Worm (Caenorhabditis elegans) whole organism, mixed stage, embryonic: ENCODE measurements around the gene Y17G7B.18.
A peak's percentile ranks its signal among the peaks of the same experiment; 100 is the strongest.

Source experiments
- M03D4.4 ChIP-seq: sonication (generic microtip); optimal IDR thresholded peaks from 2 replicates; lab custom pipeline; 2017; ENCODE audit warnings: mild to moderate bottlenecking, missing genetic modification characterization, missing compliant biosample characterization
- bed-3 ChIP-seq: fragments of 200-800 bp; sonication (Bioruptor generic); optimal IDR thresholded peaks from 3 replicates; lab custom pipeline; 2018; ENCODE audit warnings: mild to moderate bottlenecking, missing genetic modification characterization, moderate library complexity, missing compliant biosample characterization
- blmp-1 ChIP-seq: fragments of 150-350 bp; optimal IDR thresholded peaks from 2 replicates; lab custom pipeline; 2014; ENCODE audit warnings: missing biosample characterization, missing genetic modification characterization
- ceh-39 ChIP-seq: fragments of 150-350 bp; optimal IDR thresholded peaks from 2 replicates; lab custom pipeline; 2014; ENCODE audit warnings: missing biosample characterization, missing genetic modification characterization
- ceh-43 ChIP-seq: fragments of 200-800 bp; sonication (Bioruptor generic); optimal IDR thresholded peaks from 2 replicates; lab custom pipeline; 2018; ENCODE audit warnings: mild to moderate bottlenecking, missing genetic modification characterization, moderate library complexity, missing compliant biosample characterization
- ces-1 ChIP-seq: fragments of 150-350 bp; optimal IDR thresholded peaks from 2 replicates; lab custom pipeline; 2014; ENCODE audit warnings: missing biosample characterization, missing genetic modification reagents, missing genetic modification characterization
- cnd-1 ChIP-seq: fragments of 200-800 bp; sonication (Bioruptor generic); optimal IDR thresholded peaks from 2 replicates; lab custom pipeline; 2018; ENCODE audit warnings: mild to moderate bottlenecking, missing genetic modification characterization, missing compliant biosample characterization
- drap-1 ChIP-seq: fragments of 200-800 bp; sonication (Bioruptor generic); optimal IDR thresholded peaks from 3 replicates; lab custom pipeline; 2018; ENCODE audit warnings: mild to moderate bottlenecking, missing genetic modification characterization, missing compliant biosample characterization
- elt-1 ChIP-seq: sonication (generic microtip); optimal IDR thresholded peaks from 2 replicates; lab custom pipeline; 2017; ENCODE audit warnings: missing genetic modification characterization, mild to moderate bottlenecking, missing compliant biosample characterization, antibody characterized with exemption, moderate library complexity, borderline replicate concordance; ENCODE audit not compliant: insufficient read depth
- flh-1 ChIP-seq: fragments of 200-800 bp; sonication (Bioruptor generic); optimal IDR thresholded peaks from 2 replicates; lab custom pipeline; 2018; ENCODE audit warnings: mild to moderate bottlenecking, missing genetic modification characterization, moderate library complexity, missing compliant biosample characterization
- ham-2 ChIP-seq: fragments of 200-800 bp; sonication (Bioruptor generic); optimal IDR thresholded peaks from 2 replicates; lab custom pipeline; 2018; ENCODE audit warnings: mild to moderate bottlenecking, missing genetic modification characterization, missing compliant biosample characterization
- hlh-1 ChIP-seq: fragments of 150-350 bp; optimal IDR thresholded peaks from 2 replicates; lab custom pipeline; 2014; ENCODE audit warnings: missing biosample characterization, missing genetic modification reagents, missing genetic modification characterization
- lin-13 ChIP-seq: fragments of 150-350 bp; optimal IDR thresholded peaks from 2 replicates; lab custom pipeline; 2014; ENCODE audit warnings: missing biosample characterization, missing genetic modification characterization
- lin-32 ChIP-seq: fragments of 200-800 bp; sonication (Bioruptor generic); optimal IDR thresholded peaks from 2 replicates; lab custom pipeline; 2018; ENCODE audit warnings: mild to moderate bottlenecking, missing genetic modification characterization, missing compliant biosample characterization
- lsy-2 ChIP-seq: fragments of 150-350 bp; optimal IDR thresholded peaks from 2 replicates; lab custom pipeline; 2014; ENCODE audit warnings: missing biosample characterization, missing genetic modification characterization
- mab-5 ChIP-seq: fragments of 150-350 bp; optimal IDR thresholded peaks from 2 replicates; lab custom pipeline; 2014; ENCODE audit warnings: missing biosample characterization, missing genetic modification characterization
- mep-1 ChIP-seq: fragments of 150-350 bp; optimal IDR thresholded peaks from 2 replicates; lab custom pipeline; 2017; ENCODE audit warnings: missing biosample characterization, missing genetic modification reagents, missing genetic modification characterization, inconsistent platforms
- mls-2 ChIP-seq: sonication (generic microtip); optimal IDR thresholded peaks from 2 replicates; lab custom pipeline; 2016; ENCODE audit warnings: mild to moderate bottlenecking, missing genetic modification characterization, moderate library complexity, missing compliant biosample characterization
- nhr-12 ChIP-seq: fragments of 150-350 bp; optimal IDR thresholded peaks from 2 replicates; lab custom pipeline; 2014; ENCODE audit warnings: missing biosample characterization, missing genetic modification characterization
- nhr-2 ChIP-seq: fragments of 150-350 bp; optimal IDR thresholded peaks from 2 replicates; lab custom pipeline; 2014; ENCODE audit warnings: missing biosample characterization, missing genetic modification characterization
- nhr-237 ChIP-seq: fragments of 150-350 bp; optimal IDR thresholded peaks from 2 replicates; lab custom pipeline; 2014; ENCODE audit warnings: missing biosample characterization, missing genetic modification characterization
- nhr-28 ChIP-seq: fragments of 150-350 bp; optimal IDR thresholded peaks from 2 replicates; lab custom pipeline; 2014; ENCODE audit warnings: missing biosample characterization, missing genetic modification characterization
- pha-4 ChIP-seq: fragments of 150-350 bp; optimal IDR thresholded peaks from 2 replicates; lab custom pipeline; 2018; ENCODE audit warnings: missing biosample characterization, missing genetic modification reagents, missing genetic modification characterization
- sem-2 ChIP-seq: fragments of 200-800 bp; sonication (Bioruptor generic); optimal IDR thresholded peaks from 2 replicates; lab custom pipeline; 2018; ENCODE audit warnings: mild to moderate bottlenecking, missing genetic modification characterization, missing compliant biosample characterization
- snpc-4 ChIP-seq: fragments of 150-350 bp; optimal IDR thresholded peaks from 2 replicates; lab custom pipeline; 2014; ENCODE audit warnings: missing biosample characterization, missing genetic modification characterization
- sptf-1 ChIP-seq: sonication (generic microtip); optimal IDR thresholded peaks from 2 replicates; lab custom pipeline; 2017; ENCODE audit warnings: mild to moderate bottlenecking, missing genetic modification characterization, moderate library complexity, missing compliant biosample characterization
- tbx-8 ChIP-seq: fragments of 200-800 bp; sonication (Bioruptor generic); optimal IDR thresholded peaks from 2 replicates; lab custom pipeline; 2018; ENCODE audit warnings: mild to moderate bottlenecking, missing genetic modification characterization, moderate library complexity, missing compliant biosample characterization
- unc-120 ChIP-seq: sonication (generic microtip); optimal IDR thresholded peaks from 2 replicates; lab custom pipeline; 2017; ENCODE audit warnings: missing genetic modification characterization, missing compliant biosample characterization; ENCODE audit not compliant: poor library complexity, severe bottlenecking
- unc-62 ChIP-seq: fragments of 150-350 bp; optimal IDR thresholded peaks from 2 replicates; lab custom pipeline; 2014; ENCODE audit warnings: missing biosample characterization, missing genetic modification reagents, missing genetic modification characterization
- zip-8 ChIP-seq: fragments of 150-350 bp; optimal IDR thresholded peaks from 2 replicates; lab custom pipeline; 2014; ENCODE audit warnings: missing biosample characterization, missing genetic modification characterization

Y17G7B.18 gene

ce11 chrII:12082086-12082485, 25.6 kb downstream of the Y17G7B.18 start:
- peak; percentile 70 for TF ChIP-seq ham-2

DNA sequence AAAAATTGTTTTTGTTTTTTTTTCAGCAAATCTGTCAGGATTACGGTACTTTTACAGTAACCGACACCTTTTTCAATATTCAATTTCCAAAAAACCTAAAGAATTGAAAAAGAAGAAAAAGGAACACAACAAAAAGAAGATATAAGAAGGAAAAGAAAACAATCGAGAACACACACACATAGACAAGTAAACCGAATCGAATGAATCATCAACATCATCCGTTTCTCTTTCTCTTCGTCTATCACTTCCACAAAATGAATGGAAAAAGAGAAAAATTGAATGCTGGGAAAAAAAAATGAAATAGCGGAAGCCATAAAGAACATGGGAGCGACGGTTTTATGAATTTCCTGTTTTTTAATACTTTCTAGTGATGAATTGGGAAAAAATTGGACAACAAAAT, 26.2 kb downstream of the Y17G7B.18 start:
- TF ChIP-seq snpc-4, result no peak
- no peak for TF ChIP-seq ham-2
- TF ChIP-seq nhr-12, result no peak
- TF ChIP-seq M03D4.4 (tag; lab: Kevin White, UChicago), result no peak

- TF ChIP-seq unc-120 (no peak), drap-1 (no peak), sptf-1 (tag; lab: Kevin White, UChicago) (no peak), zip-8 (tag; lab: Kevin White, UChicago) (no peak), bed-3 (GFP tag; lab: Kevin White, UChicago) (no peak), tbx-8 (GFP tag; lab: Kevin White, UChicago) (no peak), nhr-2 (tag; lab: Kevin White, UChicago) (no peak), nhr-237 (no peak), nhr-12 (no peak), mep-1 (tag; lab: Kevin White, UChicago) (no peak), ceh-43 (GFP tag; lab: Kevin White, UChicago) (no peak), cnd-1 (no peak), mls-2 (tag; lab: Kevin White, UChicago) (no peak), sem-2 (GFP tag; lab: Kevin White, UChicago) (no peak), ces-1 (GFP tag; lab: Kevin White, UChicago) (no peak), ceh-39 (tag; lab: Kevin White, UChicago) (no peak), unc-62 (GFP tag; lab: Kevin White, UChicago) (no peak), mab-5 (tag; lab: Kevin White, UChicago) (no peak), nhr-28 (no peak)
- TF ChIP-seq, all 35 proteins: peak for 0
Measured at ce11 chrII:12080015-12080414, 27.6 kb downstream of the Y17G7B.18 start.

- TF ChIP-seq mab-5 (tag; lab: Kevin White, UChicago) (no peak), unc-120 (no peak), nhr-28 (no peak), drap-1 (no peak), pha-4 (tag; lab: Kevin White, UChicago) (no peak)
Measured at ce11 chrII:12077281-12077680, 30.4 kb downstream of the Y17G7B.18 start.

DNA sequence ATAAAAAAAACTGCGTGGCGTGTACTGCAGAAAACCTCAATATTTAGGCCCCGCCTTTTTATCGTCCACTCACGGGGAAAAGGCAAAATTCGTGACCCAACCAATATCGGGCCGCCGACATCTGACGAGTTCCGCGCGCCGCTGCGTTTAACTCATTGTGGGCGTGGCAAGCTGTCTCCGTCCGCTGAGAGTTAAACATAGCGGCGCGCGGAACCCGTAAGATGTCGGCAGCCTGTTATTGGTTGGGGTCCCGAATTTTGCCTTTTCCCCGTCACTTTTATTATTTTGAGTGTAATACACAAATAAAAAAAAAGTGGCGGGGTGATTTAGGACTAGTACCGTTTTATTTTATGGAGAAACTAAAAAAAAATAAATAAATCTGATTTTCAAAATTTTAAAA, 31.3 kb downstream of the Y17G7B.18 start:
- TF ChIP-seq blmp-1 (tag; lab: Kevin White, UChicago) (no peak), lin-32 (GFP tag; lab: Kevin White, UChicago) (no peak), flh-1 (GFP tag; lab: Kevin White, UChicago) (no peak), lin-13 (tag; lab: Kevin White, UChicago) (no peak), hlh-1 (tag; lab: Kevin White, UChicago) (no peak), ceh-39 (tag; lab: Kevin White, UChicago) (no peak), zip-8 (tag; lab: Kevin White, UChicago) (no peak), nhr-28 (no peak), mep-1 (tag; lab: Kevin White, UChicago) (no peak), pha-4 (tag; lab: Kevin White, UChicago) (no peak), elt-1 (tag; lab: Kevin White, UChicago) (no peak), unc-62 (GFP tag; lab: Kevin White, UChicago) (no peak), nhr-12 (no peak)

- no peak for TF ChIP-seq lin-32 (GFP tag; lab: Kevin White, UChicago)
- no peak for TF ChIP-seq lsy-2 (tag; lab: Kevin White, UChicago)
- TF ChIP-seq M03D4.4 (tag; lab: Kevin White, UChicago), result no peak
- TF ChIP-seq elt-1 (tag; lab: Kevin White, UChicago), result no peak
- no peak for TF ChIP-seq sem-2 (GFP tag; lab: Kevin White, UChicago)
- TF ChIP-seq ces-1 (GFP tag; lab: Kevin White, UChicago), result no peak
- no peak for TF ChIP-seq hlh-1 (tag; lab: Kevin White, UChicago)
- TF ChIP-seq mls-2 (tag; lab: Kevin White, UChicago), result no peak
- no peak for TF ChIP-seq tbx-8 (GFP tag; lab: Kevin White, UChicago)
- no peak for TF ChIP-seq unc-62 (GFP tag; lab: Kevin White, UChicago)
- no peak for TF ChIP-seq flh-1 (GFP tag; lab: Kevin White, UChicago)
- TF ChIP-seq nhr-2 (tag; lab: Kevin White, UChicago), result no peak
- TF ChIP-seq lin-13 (tag; lab: Kevin White, UChicago), result no peak
- no peak for TF ChIP-seq nhr-28
- no peak for TF ChIP-seq cnd-1
- no peak for TF ChIP-seq zip-8 (tag; lab: Kevin White, UChicago)
- no peak for TF ChIP-seq mab-5 (tag; lab: Kevin White, UChicago)
Measured at ce11 chrII:12071243-12071642, 36.4 kb downstream of the Y17G7B.18 start.
